Worm (Caenorhabditis elegans) whole organism, late embryonic: ENCODE results near the gene scl-21.
A peak's percentile ranks its signal among the peaks of the same experiment; 100 is the strongest.

Source experiments
- C38D4.7 ChIP-seq: fragments of 200-800 bp; sonication (Bioruptor generic); optimal IDR thresholded peaks from 2 replicates; lab custom pipeline; 2018; ENCODE audit warnings: mild to moderate bottlenecking, missing genetic modification characterization, moderate library complexity, missing compliant biosample characterization
- F13H6.1 ChIP-seq: sonication (generic microtip); optimal IDR thresholded peaks from 2 replicates; lab custom pipeline; 2016; ENCODE audit warnings: missing genetic modification characterization, missing compliant biosample characterization
- K02D7.2 ChIP-seq: sonication (generic microtip); optimal IDR thresholded peaks from 2 replicates; lab custom pipeline; 2017; ENCODE audit warnings: mild to moderate bottlenecking, missing genetic modification characterization, missing compliant biosample characterization
- K09A11.1 ChIP-seq: sonication (generic microtip); optimal IDR thresholded peaks from 2 replicates; lab custom pipeline; 2017; ENCODE audit warnings: antibody characterized with exemption, mild to moderate bottlenecking, missing genetic modification characterization, missing compliant biosample characterization; ENCODE audit not compliant: insufficient read depth
- T23F11.4 ChIP-seq: fragments of 200-800 bp; sonication (Bioruptor generic); optimal IDR thresholded peaks from 2 replicates; lab custom pipeline; 2018; ENCODE audit warnings: mild to moderate bottlenecking, missing genetic modification characterization, missing compliant biosample characterization
- Y22D7AL.16 ChIP-seq: sonication (generic microtip); optimal IDR thresholded peaks from 2 replicates; lab custom pipeline; 2016; ENCODE audit warnings: missing genetic modification characterization, missing compliant biosample characterization
- ahr-1 ChIP-seq: sonication (generic microtip); optimal IDR thresholded peaks from 2 replicates; lab custom pipeline; 2016; ENCODE audit warnings: missing genetic modification characterization, missing compliant biosample characterization
- ama-1 ChIP-seq: fragments of 150-350 bp; optimal IDR thresholded peaks from 2 replicates; lab custom pipeline; 2014
- ceh-14 ChIP-seq: sonication (generic microtip); optimal IDR thresholded peaks from 2 replicates; lab custom pipeline; 2016; ENCODE audit warnings: missing genotype, missing genetic modification characterization, missing compliant biosample characterization
- ceh-18 ChIP-seq: sonication (generic microtip); optimal IDR thresholded peaks from 2 replicates; lab custom pipeline; 2016; ENCODE audit warnings: missing genetic modification characterization, missing compliant biosample characterization
- ceh-2 ChIP-seq: sonication (generic microtip); optimal IDR thresholded peaks from 2 replicates; lab custom pipeline; 2016; ENCODE audit warnings: missing genotype, missing genetic modification characterization, missing compliant biosample characterization
- ceh-24 ChIP-seq: sonication (generic microtip); optimal IDR thresholded peaks from 2 replicates; lab custom pipeline; 2016; ENCODE audit warnings: mild to moderate bottlenecking, missing genetic modification characterization, missing compliant biosample characterization
- ceh-30 ChIP-seq: fragments of 150-350 bp; optimal IDR thresholded peaks from 2 replicates; lab custom pipeline; 2014; ENCODE audit warnings: missing biosample characterization, missing genetic modification characterization
- ceh-34 ChIP-seq: sonication (generic microtip); optimal IDR thresholded peaks from 2 replicates; lab custom pipeline; 2016; ENCODE audit warnings: mild to moderate bottlenecking, missing genetic modification characterization, missing compliant biosample characterization
- ceh-6 ChIP-seq: fragments of 200-800 bp; sonication (Bioruptor generic); optimal IDR thresholded peaks from 2 replicates; lab custom pipeline; 2018; ENCODE audit warnings: mild to moderate bottlenecking, missing genetic modification characterization, missing compliant biosample characterization
- ceh-9 ChIP-seq: sonication (generic microtip); optimal IDR thresholded peaks from 2 replicates; lab custom pipeline; 2016; ENCODE audit warnings: mild to moderate bottlenecking, missing genetic modification characterization, inconsistent platforms, missing compliant biosample characterization
- che-1 ChIP-seq: sonication (generic microtip); optimal IDR thresholded peaks from 2 replicates; lab custom pipeline; 2016; ENCODE audit warnings: mild to moderate bottlenecking, missing genetic modification characterization, missing compliant biosample characterization
- dve-1 ChIP-seq: sonication (generic microtip); optimal IDR thresholded peaks from 2 replicates; lab custom pipeline; 2017; ENCODE audit warnings: antibody characterized with exemption, mild to moderate bottlenecking, missing genetic modification characterization, missing compliant biosample characterization
- elt-2 ChIP-seq: sonication (generic microtip); optimal IDR thresholded peaks from 2 replicates; lab custom pipeline; 2016; ENCODE audit warnings: missing genetic modification reagents, missing genetic modification characterization, missing compliant biosample characterization
- elt-4 ChIP-seq: sonication (generic microtip); optimal IDR thresholded peaks from 2 replicates; lab custom pipeline; 2016; ENCODE audit warnings: missing genetic modification characterization, missing compliant biosample characterization
- ets-4 ChIP-seq: sonication (generic microtip); optimal IDR thresholded peaks from 2 replicates; lab custom pipeline; 2016; ENCODE audit warnings: missing genetic modification characterization, missing compliant biosample characterization
- fax-1 ChIP-seq: sonication (generic microtip); optimal IDR thresholded peaks from 2 replicates; lab custom pipeline; 2016; ENCODE audit warnings: missing genotype, missing genetic modification characterization, missing compliant biosample characterization
- fkh-10 ChIP-seq: fragments of 150-350 bp; optimal IDR thresholded peaks from 2 replicates; lab custom pipeline; 2014; ENCODE audit warnings: missing biosample characterization, missing genetic modification reagents, missing genetic modification characterization
- fkh-6 ChIP-seq: sonication (generic microtip); optimal IDR thresholded peaks from 2 replicates; lab custom pipeline; 2016; ENCODE audit warnings: missing genetic modification characterization, missing compliant biosample characterization
- gmeb-2 ChIP-seq: sonication (generic microtip); optimal IDR thresholded peaks from 2 replicates; lab custom pipeline; 2016; ENCODE audit warnings: missing genetic modification characterization, inconsistent platforms, missing compliant biosample characterization
- hlh-13 ChIP-seq: fragments of 200-800 bp; sonication (Bioruptor generic); optimal IDR thresholded peaks from 2 replicates; lab custom pipeline; 2018; ENCODE audit warnings: mild to moderate bottlenecking, missing genetic modification characterization, missing compliant biosample characterization
- hlh-30 ChIP-seq: sonication (generic microtip); optimal IDR thresholded peaks from 2 replicates; lab custom pipeline; 2017; ENCODE audit warnings: antibody characterized with exemption, missing genetic modification characterization, missing compliant biosample characterization; ENCODE audit not compliant: insufficient read depth
- hlh-6 ChIP-seq: sonication (generic microtip); optimal IDR thresholded peaks from 2 replicates; lab custom pipeline; 2016; ENCODE audit warnings: missing genotype, missing genetic modification characterization, missing compliant biosample characterization
- hlh-8 ChIP-seq: sonication (generic microtip); optimal IDR thresholded peaks from 2 replicates; lab custom pipeline; 2016; ENCODE audit warnings: missing genotype, missing genetic modification characterization, missing compliant biosample characterization
- lim-6 ChIP-seq: sonication (generic microtip); optimal IDR thresholded peaks from 2 replicates; lab custom pipeline; 2016; ENCODE audit warnings: missing genetic modification characterization, missing compliant biosample characterization
- lin-11 ChIP-seq: fragments of 200-800 bp; sonication (Bioruptor generic); optimal IDR thresholded peaks from 2 replicates; lab custom pipeline; 2018; ENCODE audit warnings: mild to moderate bottlenecking, missing genetic modification characterization, missing compliant biosample characterization
- mec-3 ChIP-seq: sonication (generic microtip); optimal IDR thresholded peaks from 2 replicates; lab custom pipeline; 2016; ENCODE audit warnings: borderline replicate concordance, missing genetic modification characterization, missing compliant biosample characterization
- nfya-1 ChIP-seq: sonication (generic microtip); optimal IDR thresholded peaks from 2 replicates; lab custom pipeline; 2017; ENCODE audit warnings: missing genetic modification characterization, mild to moderate bottlenecking, missing compliant biosample characterization, antibody characterized with exemption, moderate library complexity
- nhr-11 ChIP-seq: fragments of 150-350 bp; optimal IDR thresholded peaks from 2 replicates; lab custom pipeline; 2014; ENCODE audit warnings: missing biosample characterization, missing genetic modification characterization
- nhr-232 ChIP-seq: sonication (generic microtip); optimal IDR thresholded peaks from 2 replicates; lab custom pipeline; 2016; ENCODE audit warnings: missing genetic modification characterization, missing compliant biosample characterization
- npax-4 ChIP-seq: sonication (generic microtip); optimal IDR thresholded peaks from 2 replicates; lab custom pipeline; 2016; ENCODE audit warnings: missing genetic modification characterization, missing compliant biosample characterization
- pax-1 ChIP-seq: fragments of 150-350 bp; optimal IDR thresholded peaks from 2 replicates; lab custom pipeline; 2014; ENCODE audit warnings: missing biosample characterization, missing genetic modification characterization
- pha-2 ChIP-seq: sonication (generic microtip); optimal IDR thresholded peaks from 2 replicates; lab custom pipeline; 2017; ENCODE audit warnings: mild to moderate bottlenecking, missing genetic modification characterization, missing compliant biosample characterization
- pqm-1 ChIP-seq: sonication (generic microtip); optimal IDR thresholded peaks from 2 replicates; lab custom pipeline; 2016; ENCODE audit warnings: missing genetic modification characterization, missing compliant biosample characterization
- pros-1 ChIP-seq: fragments of 150-350 bp; optimal IDR thresholded peaks from 2 replicates; lab custom pipeline; 2014; ENCODE audit warnings: missing biosample characterization, missing genetic modification reagents, missing genetic modification characterization
- ref-2 ChIP-seq: sonication (generic microtip); optimal IDR thresholded peaks from 2 replicates; lab custom pipeline; 2016; ENCODE audit warnings: missing genetic modification characterization, missing compliant biosample characterization
- rnt-1 ChIP-seq: sonication (generic microtip); optimal IDR thresholded peaks from 2 replicates; lab custom pipeline; 2016; ENCODE audit warnings: missing genetic modification characterization, missing compliant biosample characterization
- sdc-2 ChIP-seq: sonication (generic microtip); optimal IDR thresholded peaks from 2 replicates; lab custom pipeline; 2016; ENCODE audit warnings: missing genotype, missing genetic modification characterization, missing compliant biosample characterization
- sox-2 ChIP-seq: fragments of 200-800 bp; sonication (Bioruptor generic); IDR thresholded peaks from 2 replicates; pipeline ENCODE4 v1.3.6; 2022; ENCODE audit warnings: missing genetic modification reagents, missing genetic modification characterization, missing compliant biosample characterization
- sox-4 ChIP-seq: sonication (generic microtip); optimal IDR thresholded peaks from 2 replicates; lab custom pipeline; 2017; ENCODE audit warnings: mild to moderate bottlenecking, missing genetic modification characterization, inconsistent platforms, missing compliant biosample characterization
- syd-9 ChIP-seq: sonication (generic microtip); optimal IDR thresholded peaks from 2 replicates; lab custom pipeline; 2016; ENCODE audit warnings: mild to moderate bottlenecking, missing genetic modification characterization, moderate library complexity, missing compliant biosample characterization
- tbx-2 ChIP-seq: sonication (generic microtip); optimal IDR thresholded peaks from 2 replicates; lab custom pipeline; 2016; ENCODE audit warnings: missing genetic modification characterization, missing compliant biosample characterization
- tbx-7 ChIP-seq: sonication (generic microtip); optimal IDR thresholded peaks from 2 replicates; lab custom pipeline; 2016; ENCODE audit warnings: missing genotype, missing genetic modification characterization, missing compliant biosample characterization
- ttx-3 ChIP-seq: sonication (generic microtip); optimal IDR thresholded peaks from 2 replicates; lab custom pipeline; 2016; ENCODE audit warnings: missing genetic modification reagents, missing genetic modification characterization, missing compliant biosample characterization
- unc-3 ChIP-seq, 2 experiments: fragments of 200-800 bp in 1 of 2; sonication (Bioruptor generic) in 1 of 2; sonication (generic microtip) in 1 of 2; conservative IDR thresholded peaks in 1 of 2; optimal IDR thresholded peaks in 1 of 2; 2 replicates each; pipeline versions ENCODE4 v1.3.6 to Lab custom; 2016 to 2022; ENCODE audit warnings: missing compliant biosample characterization in 2 of 2, missing genetic modification characterization in 2 of 2, missing genetic modification reagents in 1 of 2
- unc-86 ChIP-seq: sonication (generic microtip); optimal IDR thresholded peaks from 2 replicates; lab custom pipeline; 2016; ENCODE audit warnings: missing genetic modification characterization, missing compliant biosample characterization
- ztf-16 ChIP-seq: sonication (generic microtip); optimal IDR thresholded peaks from 2 replicates; lab custom pipeline; 2017; ENCODE audit warnings: missing genetic modification characterization, missing compliant biosample characterization

Gene scl-21

ce11 chrV:19522551-19523137, 27.2 kb upstream of the scl-21 start:
- TF ChIP-seq ama-1 (lab: Kevin White, UChicago): peak; percentile 94
- TF ChIP-seq T23F11.4 (GFP tag; lab: Kevin White, UChicago): peak; percentile 70
- TF ChIP-seq pha-2 (tag; lab: Kevin White, UChicago): peak; percentile 90
- peak; percentile 42 for TF ChIP-seq syd-9 (tag; lab: Kevin White, UChicago)
- peak; percentile 72 for TF ChIP-seq sox-2 (GFP tag; lab: Robert Waterston, UW)
- no peak for TF ChIP-seq sdc-2 (tag; lab: Kevin White, UChicago)
- TF ChIP-seq tbx-2: peak; percentile 76
- TF ChIP-seq hlh-13 (GFP tag; lab: Kevin White, UChicago): peak; percentile 43
- peak; percentile 21 for TF ChIP-seq sox-4 (tag; lab: Kevin White, UChicago)
- no peak for TF ChIP-seq K09A11.1 (tag; lab: Kevin White, UChicago)
- TF ChIP-seq ceh-2 (tag; lab: Kevin White, UChicago): peak; percentile 43
- TF ChIP-seq Y22D7AL.16 (tag; lab: Kevin White, UChicago): peak; percentile 17
- peak; percentile 58 for TF ChIP-seq ceh-14 (tag; lab: Kevin White, UChicago)
- TF ChIP-seq lin-11 (tag; lab: Kevin White, UChicago): peak; percentile 18
- no peak for TF ChIP-seq pqm-1
- peak; percentile 92 for TF ChIP-seq nfya-1 (tag; lab: Kevin White, UChicago)
- TF ChIP-seq ceh-18 (tag; lab: Kevin White, UChicago): peak; percentile 69
- TF ChIP-seq ets-4 (tag; lab: Kevin White, UChicago): no peak
- peak; percentile 54 for TF ChIP-seq che-1
- TF ChIP-seq npax-4: no peak
- 0 out of 2 replicates have a peak, but pooled peaks have one; percentile 47 for TF ChIP-seq unc-3 (GFP tag; conservative IDR thresholded peaks at IDR 0.05; lab: Robert Waterston, UW)
- peak; percentile 62 for TF ChIP-seq unc-3 (tag; optimal IDR thresholded peaks at IDR 0.05; lab: Kevin White, UChicago)
- peak; percentile 68 for TF ChIP-seq dve-1 (tag; lab: Kevin White, UChicago)
- no peak for TF ChIP-seq unc-86
- peak; percentile 4 for TF ChIP-seq hlh-8 (tag; lab: Kevin White, UChicago)
- TF ChIP-seq ceh-30 (tag; lab: Kevin White, UChicago): peak; percentile 52
- no peak for TF ChIP-seq fkh-6
- no peak for TF ChIP-seq mec-3
- TF ChIP-seq gmeb-2 (tag; lab: Kevin White, UChicago): peak; percentile 29
- TF ChIP-seq ceh-34 (tag; lab: Kevin White, UChicago): peak; percentile 89
- peak; percentile 12 for TF ChIP-seq ceh-24 (tag; lab: Kevin White, UChicago)
- peak; percentile 40 for TF ChIP-seq tbx-7 (tag; lab: Kevin White, UChicago)
- peak; percentile 91 for TF ChIP-seq pros-1
- TF ChIP-seq hlh-30 (tag; lab: Kevin White, UChicago): peak; percentile 56
- peak; percentile 76 for TF ChIP-seq rnt-1 (tag; lab: Kevin White, UChicago)
- TF ChIP-seq ahr-1 (tag; lab: Kevin White, UChicago): no peak
- TF ChIP-seq ttx-3: no peak
- TF ChIP-seq hlh-6 (tag; lab: Kevin White, UChicago): no peak
- no peak for TF ChIP-seq nhr-11 (tag; lab: Kevin White, UChicago)
- TF ChIP-seq ztf-16 (tag; lab: Kevin White, UChicago): peak; percentile 70
- TF ChIP-seq C38D4.7 (GFP tag; lab: Kevin White, UChicago): peak; percentile 60
- no peak for TF ChIP-seq lim-6 (tag; lab: Kevin White, UChicago)
- TF ChIP-seq pax-1 (tag; lab: Kevin White, UChicago): peak; percentile 70
- peak; percentile 84 for TF ChIP-seq elt-2 (tag; lab: Kevin White, UChicago)
- TF ChIP-seq K02D7.2 (tag; lab: Kevin White, UChicago): peak; percentile 51
- no peak for TF ChIP-seq F13H6.1 (tag; lab: Kevin White, UChicago)
- peak; percentile 32 for TF ChIP-seq ceh-6 (GFP tag; lab: Kevin White, UChicago)
- no peak for TF ChIP-seq nhr-232 (tag; lab: Kevin White, UChicago)
- no peak for TF ChIP-seq elt-4
- no peak for TF ChIP-seq fkh-10 (GFP tag; lab: Kevin White, UChicago)
- no peak for TF ChIP-seq ceh-9 (tag; lab: Kevin White, UChicago)
- peak; percentile 90 for TF ChIP-seq ref-2 (tag; lab: Kevin White, UChicago)
- no peak for TF ChIP-seq fax-1 (tag; lab: Kevin White, UChicago)
